Fruit fly (Drosophila melanogaster) whole organism, embryonic: ENCODE data around the gene mthl9.

ENCODE experiments used
- Atf6 ChIP-seq: fragments of 200-800 bp; sonication (Bioruptor generic); IDR thresholded peaks from 2 replicates; pipeline ENCODE4 v1.3.6; 2022; ENCODE audit warnings: missing biosample characterization, missing genetic modification characterization
- Bdp1 ChIP-seq: fragments of 200-800 bp; sonication (Bioruptor generic); optimal IDR thresholded peaks from 3 replicates; lab custom pipeline; 2016; ENCODE audit warnings: missing biosample characterization, missing genetic modification characterization
- Bgb ChIP-seq: fragments of 200-800 bp; sonication (Bioruptor generic); IDR thresholded peaks from 2 replicates; pipeline ENCODE4 v1.3.6; 2022; ENCODE audit warnings: missing biosample characterization, missing genetic modification characterization; ENCODE audit not compliant: partially characterized antibody
- CG10321 ChIP-seq: fragments of 200-800 bp; sonication (Bioruptor generic); IDR thresholded peaks from 2 replicates; pipeline ENCODE4 v1.3.6; 2022; ENCODE audit warnings: missing biosample characterization, missing genetic modification characterization
- CG10959 ChIP-seq: fragments of 200-800 bp; sonication (Bioruptor generic); IDR thresholded peaks from 2 replicates; pipeline ENCODE4 v1.3.6; 2022; ENCODE audit warnings: missing biosample characterization, missing genetic modification characterization
- CG12299 ChIP-seq: fragments of 200-800 bp; sonication (Bioruptor generic); optimal IDR thresholded peaks from 2 replicates; lab custom pipeline; 2018; ENCODE audit warnings: missing biosample characterization, mild to moderate bottlenecking, missing genetic modification characterization
- CG13287 ChIP-seq: fragments of 200-800 bp; sonication (Bioruptor generic); IDR thresholded peaks from 2 replicates; pipeline ENCODE4 v1.3.6; 2022; ENCODE audit warnings: missing biosample characterization, missing genetic modification characterization; ENCODE audit not compliant: partially characterized antibody
- CG13624 ChIP-seq: fragments of 200-800 bp; sonication (Bioruptor generic); optimal IDR thresholded peaks from 2 replicates; lab custom pipeline; 2016; ENCODE audit warnings: missing biosample characterization, missing genetic modification characterization
- CG14441 ChIP-seq: fragments of 200-800 bp; sonication (Bioruptor generic); IDR thresholded peaks from 2 replicates; pipeline ENCODE4 v1.3.6; 2022; ENCODE audit warnings: missing biosample characterization, missing genetic modification characterization
- CG14710 ChIP-seq: fragments of 200-800 bp; sonication (Bioruptor generic); optimal IDR thresholded peaks from 3 replicates; lab custom pipeline; 2019; ENCODE audit warnings: missing biosample characterization, mild to moderate bottlenecking, missing genetic modification characterization, moderate library complexity
- CG15269 ChIP-seq: fragments of 200-800 bp; sonication (Bioruptor generic); optimal IDR thresholded peaks from 2 replicates; lab custom pipeline; 2018; ENCODE audit warnings: missing biosample characterization, mild to moderate bottlenecking, missing genetic modification characterization, moderate library complexity
- CG15514 ChIP-seq: fragments of 200-800 bp; sonication (Bioruptor generic); optimal IDR thresholded peaks from 3 replicates; lab custom pipeline; 2017; ENCODE audit warnings: missing biosample characterization, missing genetic modification characterization, mild to moderate bottlenecking, moderate library complexity, missing genetic modification reagents
- CG15696 ChIP-seq: fragments of 200-800 bp; sonication (Bioruptor generic); optimal IDR thresholded peaks from 2 replicates; lab custom pipeline; 2019; ENCODE audit warnings: missing biosample characterization, mild to moderate bottlenecking, missing genetic modification characterization, moderate library complexity
- CG16863 ChIP-seq: fragments of 200-800 bp; sonication (Bioruptor generic); optimal IDR thresholded peaks from 3 replicates; lab custom pipeline; 2016; ENCODE audit warnings: missing biosample characterization, missing genetic modification characterization
- CG17186 ChIP-seq: fragments of 200-800 bp; sonication (Bioruptor generic); optimal IDR thresholded peaks from 3 replicates; lab custom pipeline; 2017; ENCODE audit warnings: missing biosample characterization, missing genetic modification reagents, missing genetic modification characterization
- CG2116 ChIP-seq: fragments of 200-800 bp; sonication (Bioruptor generic); optimal IDR thresholded peaks from 3 replicates; lab custom pipeline; 2018; ENCODE audit warnings: missing biosample characterization, mild to moderate bottlenecking, missing genetic modification characterization
- CG30020 ChIP-seq: fragments of 200-800 bp; optimal IDR thresholded peaks from 2 replicates; lab custom pipeline; 2019; ENCODE audit warnings: missing biosample characterization, mild to moderate bottlenecking, missing genetic modification characterization, moderate library complexity
- CG3838 ChIP-seq: fragments of 200-800 bp; sonication (Bioruptor generic); optimal IDR thresholded peaks from 3 replicates; lab custom pipeline; 2016; ENCODE audit warnings: missing biosample characterization, missing genetic modification characterization
- CG4328 ChIP-seq: fragments of 200-800 bp; sonication (Bioruptor generic); optimal IDR thresholded peaks from 3 replicates; lab custom pipeline; 2017; ENCODE audit warnings: missing biosample characterization, missing genetic modification reagents, missing genetic modification characterization
- CG6254 ChIP-seq: fragments of 200-800 bp; sonication (Bioruptor generic); optimal IDR thresholded peaks from 3 replicates; lab custom pipeline; 2017; ENCODE audit warnings: mild to moderate bottlenecking, missing biosample characterization, missing genetic modification reagents, missing genetic modification characterization
- CG6791 ChIP-seq: fragments of 200-800 bp; sonication (Bioruptor generic); IDR thresholded peaks from 3 replicates; pipeline ENCODE4 v1.3.6; 2022; ENCODE audit warnings: missing biosample characterization, missing genetic modification characterization; ENCODE audit not compliant: partially characterized antibody
- CG7987 ChIP-seq: fragments of 200-800 bp; sonication (Bioruptor generic); optimal IDR thresholded peaks from 2 replicates; lab custom pipeline; 2018; ENCODE audit warnings: missing biosample characterization, mild to moderate bottlenecking, missing genetic modification characterization, moderate library complexity
- CG8089 ChIP-seq: fragments of 200-800 bp; sonication (Bioruptor generic); optimal IDR thresholded peaks from 3 replicates; lab custom pipeline; 2016; ENCODE audit warnings: missing biosample characterization, missing genetic modification characterization
- CG8944 ChIP-seq: fragments of 200-800 bp; sonication (Bioruptor generic); optimal IDR thresholded peaks from 3 replicates; lab custom pipeline; 2016; ENCODE audit warnings: missing biosample characterization, missing genetic modification characterization
- CG9727 ChIP-seq: fragments of 200-800 bp; sonication (Bioruptor generic); optimal IDR thresholded peaks from 3 replicates; lab custom pipeline; 2017; ENCODE audit warnings: missing biosample characterization, mild to moderate bottlenecking, missing genetic modification characterization
- CHES-1-like ChIP-seq: fragments of 200-800 bp; sonication (Bioruptor generic); optimal IDR thresholded peaks from 2 replicates; lab custom pipeline; 2016; ENCODE audit warnings: missing biosample characterization, missing genetic modification characterization
- D ChIP-seq, 2 experiments: fragments of 200-800 bp in 1 of 2; fragments of >200 bp in 1 of 2; sonication (Bioruptor generic) in 1 of 2; optimal IDR thresholded peaks; 2 replicates in 1 of 2; 3 replicates in 1 of 2; lab custom pipeline; 2017; ENCODE audit warnings: mild to moderate bottlenecking in 1 of 2, missing biosample characterization in 1 of 2, missing genetic modification characterization in 1 of 2, missing genetic modification reagents in 1 of 2
- H15 ChIP-seq: fragments of 200-800 bp; sonication (Bioruptor generic); IDR thresholded peaks from 3 replicates; pipeline ENCODE4 v1.3.6; 2022; ENCODE audit warnings: missing biosample characterization, missing genetic modification characterization
- Hr3 ChIP-seq: fragments of 200-800 bp; sonication (Bioruptor generic); optimal IDR thresholded peaks from 3 replicates; lab custom pipeline; 2016; ENCODE audit warnings: missing biosample characterization, missing genetic modification characterization
- MBD-R2 ChIP-seq: fragments of 200-800 bp; sonication (Bioruptor generic); IDR thresholded peaks from 2 replicates; pipeline ENCODE4 v1.3.6; 2022; ENCODE audit warnings: missing biosample characterization, missing genetic modification characterization
- Nf-YB ChIP-seq: fragments of 200-800 bp; sonication (Bioruptor generic); optimal IDR thresholded peaks from 3 replicates; lab custom pipeline; 2019; ENCODE audit warnings: missing biosample characterization, mild to moderate bottlenecking, missing genetic modification characterization, moderate library complexity
- Rfx ChIP-seq: fragments of 200-800 bp; sonication (Bioruptor generic); IDR thresholded peaks from 2 replicates; pipeline ENCODE4 v1.3.6; 2022; ENCODE audit warnings: missing biosample characterization, missing genetic modification characterization
- Sry-δ ChIP-seq: fragments of 200-800 bp; sonication (Bioruptor generic); optimal IDR thresholded peaks from 2 replicates; lab custom pipeline; 2016; ENCODE audit warnings: missing biosample characterization, missing genetic modification characterization
- ab ChIP-seq: fragments of 200-800 bp; sonication (Bioruptor generic); optimal IDR thresholded peaks from 2 replicates; lab custom pipeline; 2016; ENCODE audit warnings: missing biosample characterization, missing genetic modification characterization
- ara ChIP-seq: fragments of 200-800 bp; sonication (Bioruptor generic); IDR thresholded peaks from 2 replicates; pipeline ENCODE4 v1.3.6; 2022; ENCODE audit warnings: missing biosample characterization, missing genetic modification characterization
- ci ChIP-seq: fragments of 200-800 bp; sonication (Bioruptor generic); IDR thresholded peaks from 3 replicates; pipeline ENCODE4 v1.3.6; 2022; ENCODE audit warnings: missing biosample characterization, missing genetic modification characterization
- ems ChIP-seq: fragments of 200-800 bp; sonication (Bioruptor generic); optimal IDR thresholded peaks from 3 replicates; lab custom pipeline; 2016; ENCODE audit warnings: missing biosample characterization, missing genetic modification characterization
- eve ChIP-seq, 2 experiments: fragments of >200 bp; optimal IDR thresholded peaks; 2 replicates each; lab custom pipeline; 2017; ENCODE audit warnings: missing biosample characterization in 2 of 2, missing genetic modification characterization in 2 of 2
- ewg ChIP-seq: fragments of 200-800 bp; sonication (Bioruptor generic); optimal IDR thresholded peaks from 3 replicates; lab custom pipeline; 2017; ENCODE audit warnings: mild to moderate bottlenecking, missing biosample characterization, missing genetic modification reagents, missing genetic modification characterization
- maf-S ChIP-seq: fragments of 200-800 bp; sonication (Bioruptor generic); optimal IDR thresholded peaks from 2 replicates; lab custom pipeline; 2016; ENCODE audit warnings: missing biosample characterization, missing genetic modification characterization
- prd ChIP-seq, 3 experiments: fragments of >200 bp in 2 of 3; fragments of 200-800 bp in 1 of 3; sonication (Bioruptor generic) in 1 of 3; optimal IDR thresholded peaks in 2 of 3; IDR thresholded peaks in 1 of 3; 2 replicates in 2 of 3; 3 replicates in 1 of 3; pipeline versions ENCODE4 v1.3.6 to Lab custom; 2017 to 2022; ENCODE audit warnings: missing biosample characterization in 1 of 3, missing genetic modification characterization in 1 of 3
- psq ChIP-seq: fragments of 200-800 bp; sonication (Bioruptor generic); optimal IDR thresholded peaks from 2 replicates; lab custom pipeline; 2017; ENCODE audit warnings: missing biosample characterization, missing genetic modification characterization
- pum ChIP-seq: fragments of 200-800 bp; sonication (Bioruptor generic); optimal IDR thresholded peaks from 2 replicates; lab custom pipeline; 2016; ENCODE audit warnings: missing biosample characterization, missing genetic modification characterization
- pzg ChIP-seq: fragments of 200-800 bp; sonication (Bioruptor generic); optimal IDR thresholded peaks from 3 replicates; lab custom pipeline; 2018; ENCODE audit warnings: missing biosample characterization, mild to moderate bottlenecking, missing genetic modification characterization, moderate library complexity
- row ChIP-seq: fragments of 200-800 bp; sonication (Bioruptor generic); IDR thresholded peaks from 3 replicates; pipeline ENCODE4 v1.3.6; 2022; ENCODE audit warnings: missing biosample characterization, missing genetic modification characterization
- unc-4 ChIP-seq: fragments of 200-800 bp; sonication (Bioruptor generic); IDR thresholded peaks from 2 replicates; pipeline ENCODE4 v1.3.6; 2022; ENCODE audit warnings: missing biosample characterization, missing genetic modification characterization; ENCODE audit not compliant: partially characterized antibody
- vnd ChIP-seq: fragments of 200-800 bp; sonication (Bioruptor generic); IDR thresholded peaks from 3 replicates; pipeline ENCODE4 v1.3.6; 2022; ENCODE audit warnings: missing biosample characterization, missing genetic modification characterization; ENCODE audit not compliant: partially characterized antibody
- vvl ChIP-seq: fragments of 200-800 bp; sonication (Bioruptor generic); IDR thresholded peaks from 2 replicates; pipeline ENCODE4 v1.3.6; 2022; ENCODE audit warnings: missing biosample characterization, missing genetic modification characterization
- zfh2 ChIP-seq: fragments of 200-800 bp; sonication (Bioruptor generic); optimal IDR thresholded peaks from 2 replicates; lab custom pipeline; 2016; ENCODE audit warnings: missing biosample characterization, missing genetic modification characterization

mthl9 gene

DNA sequence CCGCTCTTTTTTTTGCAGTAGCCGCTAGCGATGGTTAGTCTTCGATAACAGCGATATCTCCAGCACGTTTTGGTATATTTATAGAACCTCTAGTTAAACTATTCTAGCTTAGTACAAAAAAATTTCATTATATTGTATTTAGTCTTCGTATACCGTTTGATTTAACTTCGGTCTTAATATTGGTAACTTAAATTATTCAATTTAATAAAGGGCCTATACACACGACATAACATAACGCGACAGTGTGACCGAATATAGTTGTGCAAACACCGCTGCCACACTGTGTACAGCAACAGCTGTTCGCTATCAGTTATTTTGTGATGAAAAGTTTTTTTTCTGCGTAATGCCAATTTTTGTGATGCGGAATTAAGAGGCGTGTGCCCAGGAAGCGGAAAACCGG lies 29.1 kb upstream of the mthl9 start, which contains the start of the genes Cdc5 and CG1233 (continued):
- TF ChIP-seq ci: peak; percentile 78
- peak; percentile 45 for TF ChIP-seq ewg
- TF ChIP-seq pzg (GFP tag; lab: Kevin White, UChicago): peak; percentile 85
- peak; percentile 29 for TF ChIP-seq CG16863 (GFP tag; lab: Kevin White, UChicago)
- peak; percentile 69 for TF ChIP-seq vvl (GFP tag; lab: Robert Waterston, UW)
- TF ChIP-seq CG6791 (GFP tag; lab: Robert Waterston, UW): peak; percentile 45; the same call in 1 of the 3 replicates
- TF ChIP-seq CG13624 (GFP tag; lab: Kevin White, UChicago): peak; percentile 60
- no peak for TF ChIP-seq prd (optimal IDR thresholded peaks at IDR 0.05; lab: Kevin White, UChicago)
- TF ChIP-seq prd (GFP tag; IDR thresholded peaks at IDR 0.05; lab: Robert Waterston, UW): peak; percentile 31; the same call in 1 of the 3 replicates
- no peak for TF ChIP-seq CG4328 (GFP tag; lab: Kevin White, UChicago)
- peak; percentile 55 for TF ChIP-seq CG3838 (GFP tag; lab: Kevin White, UChicago)
- peak; percentile 81 for TF ChIP-seq Sry-δ (GFP tag; lab: Kevin White, UChicago)
- peak; percentile 22 for TF ChIP-seq zfh2 (GFP tag; lab: Kevin White, UChicago)
- no peak for TF ChIP-seq ab
- peak; percentile 65 for TF ChIP-seq CG15696 (tag; lab: Kevin White, UChicago)
- peak; percentile 70 for TF ChIP-seq Rfx (GFP tag; lab: Robert Waterston, UW)
- TF ChIP-seq unc-4 (GFP tag; lab: Robert Waterston, UW): peak; percentile 57; the same call in 1 of the 2 replicates
- peak; percentile 55 for TF ChIP-seq CG9727 (GFP tag; lab: Kevin White, UChicago)
- peak; percentile 31 for TF ChIP-seq CG7987 (GFP tag; lab: Kevin White, UChicago)
- peak; percentile 5 for TF ChIP-seq pum (GFP tag; lab: Kevin White, UChicago)
- TF ChIP-seq MBD-R2 (GFP tag; lab: Robert Waterston, UW): peak; percentile 96
- TF ChIP-seq CG14441 (GFP tag; lab: Robert Waterston, UW): peak; percentile 38; the same call in 1 of the 2 replicates
- TF ChIP-seq CG2116 (GFP tag; lab: Kevin White, UChicago): peak; percentile 76
- TF ChIP-seq CG10321 (GFP tag; lab: Robert Waterston, UW): no peak
- TF ChIP-seq CG8089: peak; percentile 17
- TF ChIP-seq Bgb (GFP tag; lab: Robert Waterston, UW): peak; percentile 43; the same call in 1 of the 2 replicates
- peak; percentile 13 for TF ChIP-seq psq (GFP tag; lab: Kevin White, UChicago)
- TF ChIP-seq CHES-1-like (GFP tag; lab: Kevin White, UChicago): peak; percentile 35
- TF ChIP-seq CG13287 (GFP tag; lab: Robert Waterston, UW): peak; percentile 75
- peak; percentile 45 for TF ChIP-seq CG12299 (tag; lab: Kevin White, UChicago)
- TF ChIP-seq CG15514 (GFP tag; lab: Kevin White, UChicago): peak; percentile 64
- no peak for TF ChIP-seq CG8944
- TF ChIP-seq CG6254 (GFP tag; lab: Kevin White, UChicago): no peak
- TF ChIP-seq maf-S (GFP tag; lab: Kevin White, UChicago): peak; percentile 8
- TF ChIP-seq CG10959: no peak
- TF ChIP-seq ems (GFP tag; lab: Kevin White, UChicago): peak; percentile 50
- peak; percentile 42; the same call in 1 of the 2 replicates for TF ChIP-seq ara (GFP tag; lab: Robert Waterston, UW)
- peak; percentile 24 for TF ChIP-seq Nf-YB (GFP tag; lab: Kevin White, UChicago)
- TF ChIP-seq vnd (GFP tag; lab: Robert Waterston, UW): peak; percentile 49; the same call in 2 of the 3 replicates
- TF ChIP-seq CG15269 (tag; lab: Kevin White, UChicago): no peak
- TF ChIP-seq H15: peak; percentile 45; the same call in 1 of the 3 replicates
- peak; percentile 68 for TF ChIP-seq row (GFP tag; lab: Robert Waterston, UW)
- TF ChIP-seq Bdp1: no peak
- TF ChIP-seq CG30020 (tag; lab: Kevin White, UChicago): peak; percentile 83
- no peak for TF ChIP-seq eve (GFP tag; optimal IDR thresholded peaks at IDR 0.05; lab: Kevin White, UChicago)
- TF ChIP-seq D (optimal IDR thresholded peaks at IDR 0.05; lab: Kevin White, UChicago): no peak
- no peak for TF ChIP-seq D (GFP tag; optimal IDR thresholded peaks at IDR 0.05; lab: Kevin White, UChicago)
- TF ChIP-seq CG14710 (tag; lab: Kevin White, UChicago): peak; percentile 84
- TF ChIP-seq CG17186 (GFP tag; lab: Kevin White, UChicago): peak; percentile 32
- peak; percentile 40; the same call in 1 of the 2 replicates for TF ChIP-seq Atf6 (GFP tag; lab: Robert Waterston, UW)
- peak; percentile 27 for TF ChIP-seq Hr3 (GFP tag; lab: Kevin White, UChicago)
